Worm (Caenorhabditis elegans) whole organism, L1 larva: Measurements from ENCODE around the gene K05F6.10.

Experiments
- C34B4.2 ChIP-seq: sonication (generic microtip); optimal IDR thresholded peaks from 2 replicates; lab custom pipeline; 2017; ENCODE audit warnings: mild to moderate bottlenecking, missing genetic modification characterization, missing compliant biosample characterization
- Y116A8C.19 ChIP-seq: sonication (generic microtip); optimal IDR thresholded peaks from 2 replicates; lab custom pipeline; 2016; ENCODE audit warnings: missing compliant biosample characterization, missing genetic modification characterization, borderline replicate concordance
- aha-1 ChIP-seq: fragments of 150-350 bp; optimal IDR thresholded peaks from 2 replicates; lab custom pipeline; 2014; ENCODE audit warnings: missing biosample characterization, missing genetic modification characterization
- alr-1 ChIP-seq: fragments of 200-800 bp; sonication (Bioruptor generic); optimal IDR thresholded peaks from 2 replicates; lab custom pipeline; 2018; ENCODE audit warnings: borderline replicate concordance, mild to moderate bottlenecking, missing genetic modification characterization, missing compliant biosample characterization
- ceh-8 ChIP-seq: fragments of 200-800 bp; sonication (Bioruptor generic); optimal IDR thresholded peaks from 2 replicates; lab custom pipeline; 2018; ENCODE audit warnings: mild to moderate bottlenecking, missing genetic modification characterization, moderate library complexity, missing compliant biosample characterization
- ceh-90 ChIP-seq: sonication (generic microtip); optimal IDR thresholded peaks from 2 replicates; lab custom pipeline; 2016; ENCODE audit warnings: missing genetic modification characterization, missing compliant biosample characterization
- dpl-1 ChIP-seq, 3 experiments: fragments of 150-350 bp in 2 of 3; sonication (generic microtip) in 1 of 3; optimal IDR thresholded peaks; 2 replicates each; lab custom pipeline; 2014 to 2017; ENCODE audit warnings: missing biosample characterization in 3 of 3, missing genetic modification characterization in 3 of 3, missing genetic modification reagents in 3 of 3
- dsc-1 ChIP-seq: sonication (generic microtip); optimal IDR thresholded peaks from 2 replicates; lab custom pipeline; 2016; ENCODE audit warnings: mild to moderate bottlenecking, missing genetic modification characterization, missing compliant biosample characterization
- efl-1 ChIP-seq, 4 experiments: fragments of 150-350 bp; optimal IDR thresholded peaks in 3 of 4; peaks in 1 of 4; 1 replicate in 1 of 4; 2 replicates in 3 of 4; lab custom pipeline; 2014; ENCODE audit warnings: missing biosample characterization in 2 of 4, missing genetic modification characterization in 2 of 4, missing genetic modification reagents in 2 of 4
- elt-2 ChIP-seq: sonication (generic microtip); optimal IDR thresholded peaks from 2 replicates; lab custom pipeline; 2016; ENCODE audit warnings: missing genetic modification characterization, mild to moderate bottlenecking, inconsistent platforms, missing compliant biosample characterization, missing genetic modification reagents
- ets-5 ChIP-seq: fragments of 200-800 bp; sonication (Bioruptor generic); IDR thresholded peaks from 2 replicates; pipeline ENCODE4 v1.3.6; 2022; ENCODE audit warnings: missing genetic modification characterization, missing compliant biosample characterization
- fkh-10 ChIP-seq: sonication (generic microtip); optimal IDR thresholded peaks from 2 replicates; lab custom pipeline; 2017; ENCODE audit warnings: missing biosample characterization, missing genetic modification reagents, missing genetic modification characterization
- grh-1 ChIP-seq: fragments of 200-800 bp; sonication (Bioruptor generic); IDR thresholded peaks from 2 replicates; pipeline ENCODE4 v1.3.6; 2022; ENCODE audit warnings: missing genetic modification reagents, missing genetic modification characterization, missing compliant biosample characterization
- hlh-17 ChIP-seq: fragments of 200-800 bp; sonication (Bioruptor generic); optimal IDR thresholded peaks from 2 replicates; lab custom pipeline; 2018; ENCODE audit warnings: missing genetic modification characterization, mild to moderate bottlenecking, missing compliant biosample characterization, moderate library complexity, borderline replicate concordance
- hlh-4 ChIP-seq: sonication (generic microtip); optimal IDR thresholded peaks from 2 replicates; lab custom pipeline; 2016; ENCODE audit warnings: mild to moderate bottlenecking, missing genetic modification characterization, missing compliant biosample characterization
- irx-1 ChIP-seq: sonication (generic microtip); optimal IDR thresholded peaks from 2 replicates; lab custom pipeline; 2016; ENCODE audit warnings: missing genetic modification characterization, missing compliant biosample characterization
- isw-1 ChIP-seq: fragments of 200-800 bp; sonication (Bioruptor generic); IDR thresholded peaks from 2 replicates; pipeline ENCODE4 v1.3.6; 2022; ENCODE audit warnings: missing genetic modification characterization, missing compliant biosample characterization
- jun-1 ChIP-seq: fragments of 150-350 bp; optimal IDR thresholded peaks from 2 replicates; lab custom pipeline; 2014; ENCODE audit warnings: missing biosample characterization, missing genetic modification reagents, missing genetic modification characterization
- lin-14 ChIP-seq: fragments of 200-800 bp; sonication (Bioruptor generic); optimal IDR thresholded peaks from 2 replicates; lab custom pipeline; 2018; ENCODE audit warnings: mild to moderate bottlenecking, missing genetic modification characterization, moderate library complexity, missing compliant biosample characterization
- lin-15B ChIP-seq: fragments of 150-350 bp; sonication (generic microtip); optimal IDR thresholded peaks from 3 replicates; lab custom pipeline; 2014; ENCODE audit warnings: missing biosample characterization, missing genetic modification characterization
- lin-35 ChIP-seq, 2 experiments: fragments of 150-350 bp; optimal IDR thresholded peaks; 2 replicates each; lab custom pipeline; 2014; ENCODE audit warnings: missing biosample characterization in 2 of 2, missing genetic modification characterization in 2 of 2, missing genetic modification reagents in 2 of 2
- lsy-2 ChIP-seq, 2 experiments: fragments of 150-350 bp; optimal IDR thresholded peaks; 2 replicates each; lab custom pipeline; 2014; ENCODE audit warnings: missing biosample characterization in 2 of 2, missing genetic modification characterization in 2 of 2
- nhr-19 ChIP-seq: fragments of 200-800 bp; sonication (Bioruptor generic); conservative IDR thresholded peaks from 2 replicates; pipeline ENCODE4 v1.3.6; 2022; ENCODE audit warnings: missing genetic modification characterization, missing compliant biosample characterization
- nhr-47 ChIP-seq: sonication (generic microtip); optimal IDR thresholded peaks from 2 replicates; lab custom pipeline; 2016; ENCODE audit warnings: mild to moderate bottlenecking, missing genetic modification characterization, moderate library complexity, missing compliant biosample characterization
- nhr-76 ChIP-seq: sonication (generic microtip); optimal IDR thresholded peaks from 2 replicates; lab custom pipeline; 2017; ENCODE audit warnings: missing biosample characterization, missing genetic modification characterization
- nhr-84 ChIP-seq: sonication (generic microtip); optimal IDR thresholded peaks from 2 replicates; lab custom pipeline; 2017; ENCODE audit warnings: missing biosample characterization, missing genetic modification characterization
- nhr-90 ChIP-seq: sonication (generic microtip); optimal IDR thresholded peaks from 2 replicates; lab custom pipeline; 2016; ENCODE audit warnings: mild to moderate bottlenecking, missing genetic modification characterization, missing compliant biosample characterization; ENCODE audit not compliant: poor library complexity
- skn-1 ChIP-seq: fragments of 150-350 bp; optimal IDR thresholded peaks from 2 replicates; lab custom pipeline; 2014; ENCODE audit warnings: missing biosample characterization, missing genetic modification characterization
- snu-23 ChIP-seq: sonication (generic microtip); optimal IDR thresholded peaks from 2 replicates; lab custom pipeline; 2016; ENCODE audit warnings: missing genetic modification characterization, missing compliant biosample characterization
- sptf-1 ChIP-seq: fragments of 150-350 bp; optimal IDR thresholded peaks from 2 replicates; lab custom pipeline; 2014; ENCODE audit warnings: missing biosample characterization, missing genetic modification characterization
- swsn-7 ChIP-seq: sonication (generic microtip); optimal IDR thresholded peaks from 2 replicates; lab custom pipeline; 2016; ENCODE audit warnings: missing genetic modification characterization, missing compliant biosample characterization
- unc-30 ChIP-seq: sonication (generic microtip); optimal IDR thresholded peaks from 2 replicates; lab custom pipeline; 2017; ENCODE audit warnings: missing biosample characterization, missing genetic modification characterization
- unc-62 ChIP-seq: fragments of 150-350 bp; optimal IDR thresholded peaks from 2 replicates; lab custom pipeline; 2014; ENCODE audit warnings: missing biosample characterization, missing genetic modification reagents, missing genetic modification characterization
- unc-86 ChIP-seq: sonication (generic microtip); optimal IDR thresholded peaks from 2 replicates; lab custom pipeline; 2016; ENCODE audit warnings: missing genetic modification characterization, missing compliant biosample characterization
- xbp-1 ChIP-seq: sonication (generic microtip); optimal IDR thresholded peaks from 2 replicates; lab custom pipeline; 2016; ENCODE audit warnings: missing genetic modification characterization, missing compliant biosample characterization

The K05F6.10 gene

DNA sequence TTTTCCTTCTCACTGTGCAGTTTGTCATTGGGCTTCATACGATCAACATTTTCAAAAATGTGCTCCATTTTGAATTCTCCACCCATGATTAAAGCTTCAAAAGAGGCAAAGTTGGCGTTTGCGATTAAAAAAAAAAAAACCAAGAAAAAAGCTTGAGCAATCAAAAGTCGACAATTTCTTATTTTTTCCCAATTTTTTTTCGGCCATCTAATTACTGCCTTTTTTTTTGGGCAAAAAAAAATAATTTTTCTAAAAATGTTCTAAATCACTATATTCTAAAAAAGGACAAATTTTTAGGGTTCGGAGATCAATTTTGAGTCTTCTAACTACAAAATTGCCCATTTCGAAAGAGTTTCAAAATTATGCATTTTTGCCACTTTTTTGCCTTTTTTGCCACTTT, at the start of gene K05F6.10:
TSS of gene K05F6.10 (minus strand) at position 101 of the 400 bp plus-strand sequence.
- TF ChIP-seq nhr-76 (tag; lab: Kevin White, UChicago), result no peak
- TF ChIP-seq ceh-8 (GFP tag; lab: Kevin White, UChicago), result no peak
- TF ChIP-seq C34B4.2, result no peak
- no peak for TF ChIP-seq nhr-19
- TF ChIP-seq snu-23 (GFP tag; lab: Kevin White, UChicago), result no peak
- TF ChIP-seq skn-1, result no peak
- no peak for TF ChIP-seq isw-1 (GFP tag; lab: Robert Waterston, UW)
- TF ChIP-seq Y116A8C.19 (tag; lab: Kevin White, UChicago), result no peak
- no peak for TF ChIP-seq lin-14 (GFP tag; lab: Kevin White, UChicago)
- TF ChIP-seq xbp-1, result no peak
- no peak for TF ChIP-seq unc-86 (tag; lab: Kevin White, UChicago)
- TF ChIP-seq hlh-4 (tag; lab: Kevin White, UChicago), result no peak
- TF ChIP-seq jun-1, result no peak
- TF ChIP-seq unc-62, result no peak
- no peak for TF ChIP-seq irx-1 (tag; lab: Kevin White, UChicago)
- no peak for TF ChIP-seq nhr-90 (tag; lab: Kevin White, UChicago)
- TF ChIP-seq ets-5 (GFP tag; lab: Robert Waterston, UW), result no peak
- TF ChIP-seq, all 84 proteins: peak for 0

DNA sequence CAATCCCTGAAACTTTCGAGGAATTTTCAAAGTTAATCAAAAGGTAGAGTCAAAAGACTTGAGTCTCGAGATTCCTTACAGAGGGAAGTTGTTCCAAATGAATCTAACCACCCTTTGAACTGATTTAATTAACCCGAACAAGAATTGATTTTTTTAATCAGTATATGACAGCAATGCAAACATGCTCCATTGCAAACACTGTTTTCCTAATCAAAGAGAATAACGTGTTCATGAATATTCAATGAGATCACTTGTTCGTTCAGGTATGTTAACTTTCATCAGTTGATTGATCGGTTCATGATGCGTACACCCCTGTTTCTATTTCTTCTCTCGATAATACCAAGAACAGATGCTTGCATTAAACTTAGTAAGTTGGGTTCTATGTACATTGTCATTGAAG, 49.7 kb upstream of the K05F6.10 start, which contains the start of gene C08E3.14:
TSS of gene C08E3.14 (plus strand) at position 301 of the 400 bp plus-strand sequence.
- no peak for TF ChIP-seq ceh-90 (tag; lab: Kevin White, UChicago)
- TF ChIP-seq efl-1 (optimal IDR thresholded peaks at IDR 0.05; lab: Kevin White, UChicago), result no peak
- peak in 1 of 2 experiments; percentile 84 for TF ChIP-seq efl-1 (GFP tag; optimal IDR thresholded peaks at IDR 0.05 in 1 of 2; lab: Kevin White, UChicago)
- no peak for TF ChIP-seq swsn-7 (tag; lab: Kevin White, UChicago)
- no peak for TF ChIP-seq fkh-10 (GFP tag; lab: Kevin White, UChicago)
- no peak for TF ChIP-seq ets-5 (GFP tag; lab: Robert Waterston, UW)

DNA sequence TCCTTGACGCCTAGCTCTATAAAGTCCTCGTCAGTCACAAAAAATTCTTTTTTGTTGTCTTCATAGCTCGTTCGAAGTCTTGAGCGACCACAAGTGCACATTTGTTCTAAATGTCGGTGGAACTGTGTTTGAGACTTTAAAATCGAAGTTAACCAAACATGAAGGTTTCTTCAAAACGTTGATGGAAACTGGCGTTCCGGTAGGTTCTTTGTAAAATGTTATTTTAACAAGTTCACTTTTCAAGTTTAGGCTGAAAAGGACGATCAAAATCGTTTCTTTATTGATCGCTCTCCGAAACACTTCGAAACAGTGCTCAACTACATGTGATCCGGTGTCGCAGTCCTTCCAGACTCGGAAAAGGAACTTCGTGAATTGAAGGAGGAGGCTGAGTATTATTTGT, 48.6 kb upstream of the K05F6.10 start, which contains the start of gene fbxa-160:
TSS of gene fbxa-160 (minus strand) at position 101 of the 400 bp plus-strand sequence.
- TF ChIP-seq lsy-2 (tag; optimal IDR thresholded peaks at IDR 0.05; lab: Kevin White, UChicago) (no peak), lin-15B (no peak), hlh-17 (no peak), elt-2 (tag; lab: Kevin White, UChicago) (no peak)

DNA sequence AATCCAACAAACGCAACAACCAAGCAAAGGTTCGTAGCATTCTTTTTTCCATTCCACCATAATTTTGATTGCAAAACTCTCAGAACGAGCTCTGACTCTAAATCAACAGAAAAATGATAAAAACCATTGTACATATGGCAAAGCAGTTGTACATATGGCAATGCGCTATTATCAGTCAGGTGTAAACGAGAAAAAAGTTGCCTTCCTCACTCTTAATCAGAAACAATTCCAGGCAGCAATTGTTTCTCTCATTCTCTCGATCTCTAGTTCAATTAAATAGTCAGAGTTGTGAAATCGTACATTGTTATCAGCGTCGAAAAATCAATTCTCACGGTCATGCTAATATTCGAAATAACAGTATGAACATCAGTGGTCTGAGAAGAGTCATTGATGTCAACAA, 45.9 kb upstream of the K05F6.10 start:
- TF ChIP-seq alr-1, result no peak
- TF ChIP-seq jun-1, result peak; percentile 44
- no peak for TF ChIP-seq grh-1 (GFP tag; lab: Robert Waterston, UW)
- TF ChIP-seq lin-35 (GFP tag; optimal IDR thresholded peaks at IDR 0.05; lab: Kevin White, UChicago), result peak in 1 of 2 experiments; percentile 32
- peak; percentile 90 for TF ChIP-seq elt-2 (tag; lab: Kevin White, UChicago)
- TF ChIP-seq, all 84 proteins: peak for 3

DNA sequence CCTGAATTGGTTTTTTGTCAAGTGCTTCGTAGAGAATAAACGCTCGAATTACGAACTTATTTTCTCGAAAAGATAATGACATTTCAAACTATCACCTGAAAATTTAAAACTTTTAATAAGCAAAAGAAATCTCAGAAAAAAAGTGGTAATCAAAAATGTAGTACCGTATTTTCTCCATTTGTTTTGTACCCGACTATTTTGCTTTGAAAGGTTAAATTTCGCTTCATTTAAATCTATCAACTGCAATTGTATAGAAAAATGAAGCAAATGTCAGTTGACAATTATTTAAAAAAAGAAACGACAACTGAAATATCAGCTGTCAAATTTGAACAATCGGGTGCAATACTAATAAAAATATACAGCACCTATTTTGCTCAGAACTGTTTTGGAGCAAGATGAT, 45.2 kb upstream of the K05F6.10 start, which contains the start of gene fbxa-158:
TSS of gene fbxa-158 (minus strand) at position 101 of the 400 bp plus-strand sequence.
- TF ChIP-seq sptf-1 (tag; lab: Kevin White, UChicago), result no peak
- no peak for TF ChIP-seq unc-62
- TF ChIP-seq nhr-84 (tag; lab: Kevin White, UChicago), result no peak
- no peak for TF ChIP-seq nhr-47
- no peak for TF ChIP-seq unc-30 (tag; lab: Kevin White, UChicago)
- TF ChIP-seq lin-14 (GFP tag; lab: Kevin White, UChicago), result no peak

DNA sequence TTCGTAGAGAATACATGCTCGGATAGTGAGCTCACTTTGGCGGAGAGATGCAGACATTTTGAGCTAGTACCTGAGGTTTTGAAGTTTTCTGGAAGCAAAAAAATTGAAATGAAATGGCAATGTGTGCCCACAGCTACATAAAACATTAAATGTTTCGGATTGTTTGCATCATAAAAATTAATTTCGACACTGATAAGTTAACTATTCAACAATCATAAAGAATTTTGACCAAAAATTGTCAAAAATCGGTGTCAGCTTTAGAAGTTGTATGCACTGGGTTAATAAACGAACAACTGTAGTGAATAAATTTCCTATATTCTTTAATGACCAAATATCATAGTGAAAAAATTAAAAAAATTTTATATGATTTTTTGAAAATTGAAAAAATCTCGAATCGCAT, 43.0 kb upstream of the K05F6.10 start, which contains the start of gene fbxa-166:
TSS of gene fbxa-166 (minus strand) at position 101 of the 400 bp plus-strand sequence.
- TF ChIP-seq skn-1 (no peak), snu-23 (GFP tag; lab: Kevin White, UChicago) (no peak), dsc-1 (tag; lab: Kevin White, UChicago) (no peak), dpl-1 (GFP tag; optimal IDR thresholded peaks at IDR 0.05; lab: Kevin White, UChicago) (no peak), hlh-17 (no peak), aha-1 (tag; lab: Kevin White, UChicago) (no peak), unc-30 (tag; lab: Kevin White, UChicago) (no peak)
